Fruit fly (Drosophila melanogaster) whole organism, adult: Measurements from ENCODE around the gene CG9257.
A peak's percentile ranks its signal among the peaks of the same experiment; 100 is the strongest.

ENCODE experiments used
- CG11617 ChIP-seq: fragments of 200-800 bp; sonication (Bioruptor generic); optimal IDR thresholded peaks from 2 replicates; lab custom pipeline; 2017; ENCODE audit warnings: mild to moderate bottlenecking, missing biosample characterization, missing genetic modification reagents, missing genetic modification characterization
- CG12768 ChIP-seq: fragments of 200-800 bp; sonication (Bioruptor generic); optimal IDR thresholded peaks from 2 replicates; lab custom pipeline; 2017; ENCODE audit warnings: missing biosample characterization, missing genetic modification characterization, mild to moderate bottlenecking, moderate library complexity, missing genetic modification reagents
- CG14711 ChIP-seq: fragments of 200-800 bp; sonication (Bioruptor generic); optimal IDR thresholded peaks from 2 replicates; lab custom pipeline; 2018; ENCODE audit warnings: missing biosample characterization, mild to moderate bottlenecking, missing genetic modification characterization, moderate library complexity
- CG1620 ChIP-seq: fragments of 200-800 bp; sonication (Bioruptor generic); optimal IDR thresholded peaks from 2 replicates; lab custom pipeline; 2016; ENCODE audit warnings: missing biosample characterization, missing genetic modification characterization
- CG33017 ChIP-seq: fragments of 200-800 bp; sonication (Bioruptor generic); optimal IDR thresholded peaks from 2 replicates; lab custom pipeline; 2018; ENCODE audit warnings: missing biosample characterization, mild to moderate bottlenecking, missing genetic modification characterization, moderate library complexity
- CG5204 ChIP-seq: fragments of 200-800 bp; sonication (Bioruptor generic); optimal IDR thresholded peaks from 2 replicates; lab custom pipeline; 2016; ENCODE audit warnings: missing biosample characterization, missing genetic modification characterization
- CG7045 ChIP-seq: fragments of 200-800 bp; sonication (Bioruptor generic); optimal IDR thresholded peaks from 2 replicates; lab custom pipeline; 2017; ENCODE audit warnings: missing biosample characterization, mild to moderate bottlenecking, missing genetic modification characterization
- CG7101 ChIP-seq: fragments of 200-800 bp; sonication (Bioruptor generic); optimal IDR thresholded peaks from 2 replicates; lab custom pipeline; 2018; ENCODE audit warnings: missing biosample characterization, mild to moderate bottlenecking, missing genetic modification characterization, moderate library complexity
- Clk ChIP-seq: fragments of 200-800 bp; sonication (Bioruptor generic); optimal IDR thresholded peaks from 2 replicates; lab custom pipeline; 2017; ENCODE audit warnings: missing biosample characterization, missing genetic modification characterization
- Crg-1 ChIP-seq: fragments of 200-800 bp; sonication (Bioruptor generic); optimal IDR thresholded peaks from 2 replicates; lab custom pipeline; 2016; ENCODE audit warnings: missing biosample characterization, missing genetic modification characterization
- Hr96 ChIP-seq: fragments of 200-800 bp; sonication (Bioruptor generic); optimal IDR thresholded peaks from 2 replicates; lab custom pipeline; 2016; ENCODE audit warnings: missing biosample characterization, missing genetic modification characterization
- Mnt ChIP-seq: fragments of 200-800 bp; sonication (Bioruptor generic); optimal IDR thresholded peaks from 2 replicates; lab custom pipeline; 2016; ENCODE audit warnings: missing biosample characterization, mild to moderate bottlenecking, missing genetic modification characterization
- bab1 ChIP-seq: fragments of 200-800 bp; sonication (Bioruptor generic); optimal IDR thresholded peaks from 3 replicates; lab custom pipeline; 2019; ENCODE audit warnings: missing biosample characterization, mild to moderate bottlenecking, missing genetic modification characterization, moderate library complexity
- cic ChIP-seq: fragments of 200-800 bp; sonication (Bioruptor generic); optimal IDR thresholded peaks from 2 replicates; lab custom pipeline; 2017; ENCODE audit warnings: missing biosample characterization, mild to moderate bottlenecking, missing genetic modification characterization, moderate library complexity
- cnc ChIP-seq, 2 experiments: fragments of >200 bp; optimal IDR thresholded peaks; 2 replicates each; lab custom pipeline; 2017
- kay ChIP-seq: fragments of 200-800 bp; sonication (Bioruptor generic); peaks from one replicate; lab custom pipeline; 2016; ENCODE audit warnings: missing biosample characterization, missing genetic modification characterization, borderline replicate concordance
- ovo ChIP-seq: fragments of 200-800 bp; sonication (Bioruptor generic); optimal IDR thresholded peaks from 2 replicates; lab custom pipeline; 2016; ENCODE audit warnings: missing biosample characterization, missing genetic modification characterization
- pad ChIP-seq: fragments of 200-800 bp; sonication (Bioruptor generic); optimal IDR thresholded peaks from 3 replicates; lab custom pipeline; 2017; ENCODE audit warnings: missing biosample characterization, missing genetic modification characterization, mild to moderate bottlenecking, moderate library complexity, missing genetic modification reagents
- tj ChIP-seq: fragments of 200-800 bp; sonication (Bioruptor generic); optimal IDR thresholded peaks from 3 replicates; lab custom pipeline; 2017; ENCODE audit warnings: missing biosample characterization, mild to moderate bottlenecking, missing genetic modification characterization, moderate library complexity
- toe ChIP-seq: fragments of 200-800 bp; sonication (Bioruptor generic); optimal IDR thresholded peaks from 2 replicates; lab custom pipeline; 2016; ENCODE audit warnings: missing biosample characterization, missing genetic modification characterization

Gene CG9257

dm6 chr2L:21096448-21096994, 6.0 kb upstream of the CG9257 start, which contains the start of gene CG34136:
Gene CG34136, plus strand, starts transcription at chr2L:21096922.
- TF ChIP-seq bab1 (GFP tag; lab: Kevin White, UChicago) (peak; percentile 5), Mnt (GFP tag; lab: Kevin White, UChicago) (peak; percentile 35), CG5204 (GFP tag; lab: Kevin White, UChicago) (peak; percentile 15), ovo (GFP tag; lab: Kevin White, UChicago) (peak; percentile 44), CG12768 (peak; percentile 8), cic (GFP tag; lab: Kevin White, UChicago) (no peak), CG1620 (GFP tag; lab: Kevin White, UChicago) (no peak), toe (GFP tag; lab: Kevin White, UChicago) (peak; percentile 17), pad (GFP tag; lab: Kevin White, UChicago) (peak; percentile 36), tj (GFP tag; lab: Kevin White, UChicago) (peak; percentile 4), Hr96 (GFP tag; lab: Kevin White, UChicago) (peak; percentile 16)

dm6 chr2L:21097850-21098249, 4.7 kb upstream of the CG9257 start:
- TF ChIP-seq ovo (GFP tag; lab: Kevin White, UChicago) (no peak), cnc (optimal IDR thresholded peaks at IDR 0.05; lab: Kevin White, UChicago) (no peak), Clk (no peak), tj (GFP tag; lab: Kevin White, UChicago) (no peak), CG7045 (GFP tag; lab: Kevin White, UChicago) (no peak), CG11617 (GFP tag; lab: Kevin White, UChicago) (no peak), CG5204 (GFP tag; lab: Kevin White, UChicago) (no peak), CG14711 (no peak), Crg-1 (no peak), pad (GFP tag; lab: Kevin White, UChicago) (no peak), cic (GFP tag; lab: Kevin White, UChicago) (no peak), CG1620 (GFP tag; lab: Kevin White, UChicago) (no peak), toe (GFP tag; lab: Kevin White, UChicago) (no peak), Hr96 (GFP tag; lab: Kevin White, UChicago) (no peak)

- no peak for TF ChIP-seq toe (GFP tag; lab: Kevin White, UChicago)
- TF ChIP-seq cnc (optimal IDR thresholded peaks at IDR 0.05; lab: Kevin White, UChicago): no peak
- TF ChIP-seq CG11617 (GFP tag; lab: Kevin White, UChicago): no peak
- no peak for TF ChIP-seq CG12768
- TF ChIP-seq bab1 (GFP tag; lab: Kevin White, UChicago): no peak
- no peak for TF ChIP-seq pad (GFP tag; lab: Kevin White, UChicago)
- TF ChIP-seq CG5204 (GFP tag; lab: Kevin White, UChicago): no peak
- no peak for TF ChIP-seq ovo (GFP tag; lab: Kevin White, UChicago)
- no peak for TF ChIP-seq Mnt (GFP tag; lab: Kevin White, UChicago)
- TF ChIP-seq cic (GFP tag; lab: Kevin White, UChicago): no peak
- TF ChIP-seq CG14711: no peak
- TF ChIP-seq CG1620 (GFP tag; lab: Kevin White, UChicago): no peak
- TF ChIP-seq CG7045 (GFP tag; lab: Kevin White, UChicago): no peak
- TF ChIP-seq kay (GFP tag; lab: Kevin White, UChicago): no peak
- TF ChIP-seq Crg-1: no peak
- no peak for TF ChIP-seq Clk
- no peak for TF ChIP-seq Hr96 (GFP tag; lab: Kevin White, UChicago)
- no peak for TF ChIP-seq CG33017 (tag; lab: Kevin White, UChicago)
- TF ChIP-seq CG7101: no peak
Observed at dm6 chr2L:21104326-21104725, 1.8 kb downstream of the CG9257 start, which contains the start of the genes CG46307 and Nhe2. Gene CG46307, plus strand, starts transcription at chr2L:21104568. Gene Nhe2, plus strand, starts transcription at chr2L:21104568.

- TF ChIP-seq bab1 (GFP tag; lab: Kevin White, UChicago): no peak
- TF ChIP-seq CG7101: no peak
- TF ChIP-seq Mnt (GFP tag; lab: Kevin White, UChicago): no peak
Observed at dm6 chr2L:21105127-21105526, 2.6 kb downstream of the CG9257 start.

dm6 chr2L:21107651-21108489, 5.3 kb downstream of the CG9257 start:
- TF ChIP-seq CG33017 (tag; lab: Kevin White, UChicago): no peak
- no peak for TF ChIP-seq CG14711
- no peak for TF ChIP-seq ovo (GFP tag; lab: Kevin White, UChicago)
- no peak for TF ChIP-seq Clk
- no peak for TF ChIP-seq Mnt (GFP tag; lab: Kevin White, UChicago)
- TF ChIP-seq CG5204 (GFP tag; lab: Kevin White, UChicago): no peak
- TF ChIP-seq CG1620 (GFP tag; lab: Kevin White, UChicago): no peak
- no peak for TF ChIP-seq kay (GFP tag; lab: Kevin White, UChicago)
- TF ChIP-seq CG7045 (GFP tag; lab: Kevin White, UChicago): no peak
- TF ChIP-seq tj (GFP tag; lab: Kevin White, UChicago): peak; percentile 54
- TF ChIP-seq toe (GFP tag; lab: Kevin White, UChicago): no peak
- peak; percentile 25 for TF ChIP-seq bab1 (GFP tag; lab: Kevin White, UChicago)
- no peak for TF ChIP-seq Crg-1
- TF ChIP-seq cic (GFP tag; lab: Kevin White, UChicago): peak; percentile 54
- no peak for TF ChIP-seq CG12768
- no peak for TF ChIP-seq pad (GFP tag; lab: Kevin White, UChicago)
- TF ChIP-seq CG11617 (GFP tag; lab: Kevin White, UChicago): no peak
